Worm (Caenorhabditis elegans) whole organism, L1 larva: ENCODE measurements around the gene ZK185.2.

ENCODE experiments used
- C16A3.4 ChIP-seq: fragments of 150-350 bp; optimal IDR thresholded peaks from 2 replicates; lab custom pipeline; 2014; ENCODE audit warnings: missing biosample characterization, missing genetic modification characterization
- aly-2 ChIP-seq: fragments of 150-350 bp; optimal IDR thresholded peaks from 2 replicates; lab custom pipeline; 2014; ENCODE audit warnings: missing biosample characterization, missing genetic modification characterization
- blmp-1 ChIP-seq: fragments of 150-350 bp; optimal IDR thresholded peaks from 2 replicates; lab custom pipeline; 2014; ENCODE audit warnings: missing biosample characterization, missing genetic modification characterization
- ceh-8 ChIP-seq: fragments of 200-800 bp; sonication (Bioruptor generic); optimal IDR thresholded peaks from 2 replicates; lab custom pipeline; 2018; ENCODE audit warnings: mild to moderate bottlenecking, missing genetic modification characterization, moderate library complexity, missing compliant biosample characterization
- ceh-90 ChIP-seq: sonication (generic microtip); optimal IDR thresholded peaks from 2 replicates; lab custom pipeline; 2016; ENCODE audit warnings: missing genetic modification characterization, missing compliant biosample characterization
- dsc-1 ChIP-seq: sonication (generic microtip); optimal IDR thresholded peaks from 2 replicates; lab custom pipeline; 2016; ENCODE audit warnings: mild to moderate bottlenecking, missing genetic modification characterization, missing compliant biosample characterization
- efl-1 ChIP-seq, 4 experiments: fragments of 150-350 bp; optimal IDR thresholded peaks in 3 of 4; peaks in 1 of 4; 1 replicate in 1 of 4; 2 replicates in 3 of 4; lab custom pipeline; 2014; ENCODE audit warnings: missing biosample characterization in 2 of 4, missing genetic modification characterization in 2 of 4, missing genetic modification reagents in 2 of 4
- egl-27 ChIP-seq, 2 experiments: fragments of 150-350 bp in 1 of 2; sonication (generic microtip); optimal IDR thresholded peaks; 3 replicates each; lab custom pipeline; 2017 to 2018; ENCODE audit warnings: missing biosample characterization in 2 of 2, missing genetic modification characterization in 2 of 2, missing genetic modification reagents in 2 of 2
- elt-2 ChIP-seq: sonication (generic microtip); optimal IDR thresholded peaks from 2 replicates; lab custom pipeline; 2016; ENCODE audit warnings: missing genetic modification characterization, mild to moderate bottlenecking, inconsistent platforms, missing compliant biosample characterization, missing genetic modification reagents
- fos-1 ChIP-seq: fragments of 150-350 bp; optimal IDR thresholded peaks from 2 replicates; lab custom pipeline; 2014; ENCODE audit warnings: missing biosample characterization, missing genetic modification characterization
- hlh-4 ChIP-seq: sonication (generic microtip); optimal IDR thresholded peaks from 2 replicates; lab custom pipeline; 2016; ENCODE audit warnings: mild to moderate bottlenecking, missing genetic modification characterization, missing compliant biosample characterization
- jun-1 ChIP-seq: fragments of 150-350 bp; optimal IDR thresholded peaks from 2 replicates; lab custom pipeline; 2014; ENCODE audit warnings: missing biosample characterization, missing genetic modification reagents, missing genetic modification characterization
- lin-13 ChIP-seq: fragments of 150-350 bp; optimal IDR thresholded peaks from 2 replicates; lab custom pipeline; 2014; ENCODE audit warnings: missing biosample characterization, missing genetic modification reagents, missing genetic modification characterization
- lin-14 ChIP-seq: fragments of 200-800 bp; sonication (Bioruptor generic); optimal IDR thresholded peaks from 2 replicates; lab custom pipeline; 2018; ENCODE audit warnings: mild to moderate bottlenecking, missing genetic modification characterization, moderate library complexity, missing compliant biosample characterization
- lin-35 ChIP-seq, 2 experiments: fragments of 150-350 bp; optimal IDR thresholded peaks; 2 replicates each; lab custom pipeline; 2014; ENCODE audit warnings: missing biosample characterization in 2 of 2, missing genetic modification characterization in 2 of 2, missing genetic modification reagents in 2 of 2
- lin-39 ChIP-seq: fragments of 150-350 bp; optimal IDR thresholded peaks from 2 replicates; lab custom pipeline; 2014; ENCODE audit warnings: missing biosample characterization, missing genetic modification reagents, missing genetic modification characterization
- lir-3 ChIP-seq: sonication (generic microtip); optimal IDR thresholded peaks from 2 replicates; lab custom pipeline; 2016; ENCODE audit warnings: mild to moderate bottlenecking, missing genetic modification characterization, moderate library complexity, missing compliant biosample characterization; ENCODE audit not compliant: poor library complexity
- mab-9 ChIP-seq: fragments of 200-800 bp; sonication (Bioruptor generic); IDR thresholded peaks from 2 replicates; pipeline ENCODE4 v1.3.6; 2022; ENCODE audit warnings: missing genetic modification reagents, missing genetic modification characterization, missing compliant biosample characterization
- mdl-1 ChIP-seq, 2 experiments: fragments of 150-350 bp; optimal IDR thresholded peaks; 2 replicates each; lab custom pipeline; 2014 to 2017; ENCODE audit warnings: missing biosample characterization in 2 of 2, missing genetic modification characterization in 2 of 2, inconsistent platforms in 1 of 2
- nhr-19 ChIP-seq: fragments of 200-800 bp; sonication (Bioruptor generic); conservative IDR thresholded peaks from 2 replicates; pipeline ENCODE4 v1.3.6; 2022; ENCODE audit warnings: missing genetic modification characterization, missing compliant biosample characterization
- nhr-47 ChIP-seq: sonication (generic microtip); optimal IDR thresholded peaks from 2 replicates; lab custom pipeline; 2016; ENCODE audit warnings: mild to moderate bottlenecking, missing genetic modification characterization, moderate library complexity, missing compliant biosample characterization
- nhr-71 ChIP-seq: sonication (generic microtip); optimal IDR thresholded peaks from 2 replicates; lab custom pipeline; 2016; ENCODE audit warnings: mild to moderate bottlenecking, missing genetic modification characterization, moderate library complexity, missing compliant biosample characterization
- nhr-76 ChIP-seq: sonication (generic microtip); optimal IDR thresholded peaks from 2 replicates; lab custom pipeline; 2017; ENCODE audit warnings: missing biosample characterization, missing genetic modification characterization
- nhr-77 ChIP-seq: fragments of 150-350 bp; optimal IDR thresholded peaks from 2 replicates; lab custom pipeline; 2014; ENCODE audit warnings: missing biosample characterization, missing genetic modification characterization
- nhr-85 ChIP-seq: sonication (generic microtip); peaks from one replicate; lab custom pipeline; 2016; ENCODE audit warnings: missing genetic modification characterization, inconsistent platforms, missing compliant biosample characterization
- pag-3 ChIP-seq: sonication (generic microtip); optimal IDR thresholded peaks from 2 replicates; lab custom pipeline; 2017; ENCODE audit warnings: missing genetic modification characterization, mild to moderate bottlenecking, missing compliant biosample characterization, antibody characterized with exemption, borderline replicate concordance; ENCODE audit not compliant: insufficient read depth
- pqm-1 ChIP-seq: sonication (generic microtip); optimal IDR thresholded peaks from 3 replicates; lab custom pipeline; 2017; ENCODE audit warnings: missing biosample characterization, missing genetic modification characterization
- snpc-4 ChIP-seq: fragments of 150-350 bp; optimal IDR thresholded peaks from 2 replicates; lab custom pipeline; 2014; ENCODE audit warnings: missing biosample characterization, missing genetic modification characterization
- sup-37 ChIP-seq: fragments of 200-800 bp; sonication (Bioruptor generic); optimal IDR thresholded peaks from 2 replicates; lab custom pipeline; 2018; ENCODE audit warnings: mild to moderate bottlenecking, missing genetic modification characterization, missing compliant biosample characterization
- tlp-1 ChIP-seq: fragments of 150-350 bp; optimal IDR thresholded peaks from 2 replicates; lab custom pipeline; 2014; ENCODE audit warnings: missing biosample characterization, missing genetic modification characterization
- unc-130 ChIP-seq: fragments of 150-350 bp; optimal IDR thresholded peaks from 2 replicates; lab custom pipeline; 2017; ENCODE audit warnings: missing biosample characterization, missing genetic modification characterization, inconsistent platforms
- unc-30 ChIP-seq: sonication (generic microtip); optimal IDR thresholded peaks from 2 replicates; lab custom pipeline; 2017; ENCODE audit warnings: missing biosample characterization, missing genetic modification characterization
- unc-62 ChIP-seq: fragments of 150-350 bp; optimal IDR thresholded peaks from 2 replicates; lab custom pipeline; 2014; ENCODE audit warnings: missing biosample characterization, missing genetic modification reagents, missing genetic modification characterization
- xbp-1 ChIP-seq: sonication (generic microtip); optimal IDR thresholded peaks from 2 replicates; lab custom pipeline; 2016; ENCODE audit warnings: missing genetic modification characterization, missing compliant biosample characterization
- ztf-11 ChIP-seq, 2 experiments: sonication (generic microtip); optimal IDR thresholded peaks; 2 replicates each; lab custom pipeline; 2016 to 2017; ENCODE audit warnings: missing genetic modification characterization in 2 of 2, missing biosample characterization in 1 of 2, missing compliant biosample characterization in 1 of 2

Gene ZK185.2

DNA sequence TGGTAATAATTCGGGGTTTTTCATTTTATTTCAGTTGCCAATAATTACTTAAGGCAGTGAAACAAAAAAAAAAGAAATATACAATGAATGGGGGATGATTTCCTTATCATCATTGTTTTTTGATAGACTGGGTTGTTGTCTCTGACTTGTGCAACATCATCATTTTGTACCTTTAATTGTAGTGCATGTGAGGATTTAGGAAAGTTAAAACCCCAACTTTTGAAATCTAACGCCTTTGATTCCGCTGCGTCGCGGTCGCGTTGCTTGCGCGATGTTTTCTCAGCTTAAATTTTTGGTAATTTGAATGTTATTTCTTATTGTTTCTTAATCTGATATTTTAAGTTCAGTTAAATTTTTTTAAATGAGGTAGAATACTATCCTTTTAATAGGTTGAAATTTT, 9.5 kb downstream of the ZK185.2 start, which contains the start of gene ZK185.5:
Gene ZK185.5 (minus strand): TSS at position 101 of the 400 bp plus-strand sequence.
- TF ChIP-seq ceh-8 (no peak), dsc-1 (no peak), ztf-11 (tag; optimal IDR thresholded peaks at IDR 0.05; lab: Kevin White, UChicago) (no peak), lin-39 (tag; lab: Kevin White, UChicago) (no peak), snpc-4 (tag; lab: Kevin White, UChicago) (no peak), pag-3 (tag; lab: Kevin White, UChicago) (no peak), efl-1 (optimal IDR thresholded peaks at IDR 0.05; lab: Kevin White, UChicago) (no peak), efl-1 (GFP tag; optimal IDR thresholded peaks at IDR 0.05 in 1 of 2; lab: Kevin White, UChicago) (no peak), pqm-1 (tag; lab: Kevin White, UChicago) (no peak), C16A3.4 (tag; lab: Kevin White, UChicago) (no peak), nhr-71 (tag; lab: Kevin White, UChicago) (no peak), nhr-76 (tag; lab: Kevin White, UChicago) (no peak), sup-37 (GFP tag; lab: Kevin White, UChicago) (no peak), unc-62 (GFP tag; lab: Kevin White, UChicago) (no peak), nhr-19 (no peak), egl-27 (tag; optimal IDR thresholded peaks at IDR 0.05; lab: Kevin White, UChicago) (no peak), fos-1 (tag; lab: Kevin White, UChicago) (no peak), xbp-1 (tag; lab: Kevin White, UChicago) (no peak), mdl-1 (tag; optimal IDR thresholded peaks at IDR 0.05; lab: Kevin White, UChicago) (no peak), tlp-1 (tag; lab: Kevin White, UChicago) (no peak), lin-13 (no peak)

DNA sequence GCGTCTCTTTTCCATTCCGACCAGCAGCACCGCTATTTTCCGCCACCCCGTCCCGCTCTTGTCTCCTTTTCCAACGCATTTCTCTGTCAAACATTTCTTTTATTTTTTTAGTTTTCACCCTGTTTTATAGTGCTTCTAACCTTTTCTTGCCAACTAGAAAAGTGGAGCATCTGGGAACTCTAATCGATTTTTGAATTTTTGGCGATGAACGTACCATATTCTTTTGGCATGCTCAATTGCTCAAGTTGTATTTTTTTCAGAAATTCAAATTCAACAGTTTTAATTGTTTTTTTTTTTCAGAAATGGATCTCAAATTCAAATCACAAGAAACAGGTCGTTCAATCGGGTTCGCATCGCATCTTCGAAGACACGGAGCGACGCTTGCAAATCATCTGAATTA, 11.9 kb downstream of the ZK185.2 start, which contains the start of gene ZK185.1:
Gene ZK185.1 (plus strand): TSS at position 301 of the 400 bp plus-strand sequence.
- TF ChIP-seq nhr-76 (tag; lab: Kevin White, UChicago) = no peak
- TF ChIP-seq efl-1 (optimal IDR thresholded peaks at IDR 0.05; lab: Kevin White, UChicago) = no peak
- peak in 1 of 2 experiments; percentile 58 for TF ChIP-seq efl-1 (GFP tag; optimal IDR thresholded peaks at IDR 0.05 in 1 of 2; lab: Kevin White, UChicago)

DNA sequence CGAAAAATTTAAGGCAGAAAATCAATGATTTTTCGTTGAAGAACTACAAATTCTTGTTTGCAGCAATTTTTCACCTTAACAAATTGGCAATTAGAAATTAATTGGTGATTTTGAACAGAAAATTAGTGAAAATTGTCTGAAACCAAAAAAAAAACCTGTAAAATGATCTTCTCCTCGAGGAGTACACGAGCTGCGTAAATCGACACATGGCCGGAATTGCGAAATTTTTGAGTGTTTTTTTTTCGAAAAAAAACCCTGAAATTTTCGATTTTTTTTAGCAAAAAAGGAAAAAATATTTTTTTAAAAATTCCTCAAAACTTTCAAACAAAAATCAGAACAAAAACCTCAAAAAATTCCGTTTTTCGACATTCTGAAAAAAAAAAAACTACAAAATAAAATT, 15.2 kb downstream of the ZK185.2 start:
- no peak for TF ChIP-seq dsc-1
- no peak for TF ChIP-seq nhr-76 (tag; lab: Kevin White, UChicago)
- TF ChIP-seq snpc-4 (tag; lab: Kevin White, UChicago) = no peak
- TF ChIP-seq, all 84 proteins: peak for 0

DNA sequence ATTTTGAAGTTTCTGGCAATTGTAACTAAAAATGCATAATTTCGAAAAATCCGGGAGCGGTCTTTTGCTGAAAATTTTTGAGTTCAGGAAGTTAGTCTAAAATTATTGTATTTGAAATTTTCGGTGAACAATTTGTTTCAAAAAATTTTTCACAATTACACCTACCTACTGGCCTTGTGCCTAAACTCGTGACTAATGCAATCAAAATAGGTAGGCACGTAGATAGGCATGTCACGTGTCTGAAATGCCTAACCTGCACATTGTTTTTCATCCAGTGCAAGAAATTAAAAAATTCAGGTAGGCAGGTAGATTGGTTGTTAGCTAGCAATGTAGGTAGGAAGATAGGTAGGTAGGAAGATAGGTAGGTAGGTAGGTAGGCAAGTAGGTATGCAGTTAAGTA, 20.8 kb downstream of the ZK185.2 start:
- TF ChIP-seq unc-130 (tag; lab: Kevin White, UChicago) (peak; percentile 9), tlp-1 (tag; lab: Kevin White, UChicago) (no peak), nhr-71 (tag; lab: Kevin White, UChicago) (no peak), mab-9 (GFP tag; lab: Robert Waterston, UW) (no peak), nhr-77 (tag; lab: Kevin White, UChicago) (no peak), aly-2 (tag; lab: Kevin White, UChicago) (no peak), efl-1 (optimal IDR thresholded peaks at IDR 0.05; lab: Kevin White, UChicago) (no peak), efl-1 (GFP tag; optimal IDR thresholded peaks at IDR 0.05 in 1 of 2; lab: Kevin White, UChicago) (peak in 1 of 2 experiments; percentile 40), jun-1 (no peak), ztf-11 (tag; optimal IDR thresholded peaks at IDR 0.05; lab: Kevin White, UChicago) (no peak), unc-30 (no peak), lin-35 (GFP tag; optimal IDR thresholded peaks at IDR 0.05; lab: Kevin White, UChicago) (peak in 1 of 2 experiments; percentile 58), lir-3 (no peak), elt-2 (peak; percentile 1), hlh-4 (tag; lab: Kevin White, UChicago) (no peak), dsc-1 (no peak), nhr-85 (peak; percentile 51)

DNA sequence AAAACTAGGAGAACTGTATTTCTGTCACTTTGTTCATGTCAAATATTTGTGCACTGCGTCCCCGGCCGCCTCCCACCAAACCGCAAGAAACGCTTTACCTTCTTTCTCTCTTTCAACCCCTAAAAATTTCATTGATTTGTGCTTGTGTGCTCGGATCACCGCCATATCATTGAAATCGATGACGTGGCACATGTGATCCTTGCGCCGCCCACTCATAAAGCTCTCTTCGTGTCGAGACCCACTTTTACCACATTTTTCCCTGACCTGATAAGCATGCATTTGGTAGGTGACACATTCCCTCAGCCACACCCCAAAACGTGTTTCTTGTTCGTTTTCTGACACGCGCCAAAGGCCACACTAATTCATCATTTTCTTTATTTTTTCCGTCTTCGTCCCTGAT, 21.4 kb downstream of the ZK185.2 start:
- TF ChIP-seq lin-35 (GFP tag; optimal IDR thresholded peaks at IDR 0.05; lab: Kevin White, UChicago) = peak in 1 of 2 experiments; percentile 12
- TF ChIP-seq nhr-77 (tag; lab: Kevin White, UChicago) = peak; percentile 9
- no peak for TF ChIP-seq nhr-47
- peak; percentile 27 for TF ChIP-seq lin-14
- TF ChIP-seq ceh-90 (tag; lab: Kevin White, UChicago) = no peak
- TF ChIP-seq blmp-1 = peak; percentile 51
- TF ChIP-seq nhr-85 = peak; percentile 58
- TF ChIP-seq efl-1 (optimal IDR thresholded peaks at IDR 0.05; lab: Kevin White, UChicago) = no peak
- peak in 1 of 2 experiments; percentile 90 for TF ChIP-seq efl-1 (GFP tag; optimal IDR thresholded peaks at IDR 0.05 in 1 of 2; lab: Kevin White, UChicago)
